Worm (Caenorhabditis elegans): ENCODE measurements around the gene sre-6.
A peak's percentile ranks its signal among the peaks of the same experiment; 100 is the strongest.

Gene sre-6

ce11 chrV:10719833-10720170 is 42.8 kb downstream of the sre-6 start:
- TF ChIP-seq unc-55 (GFP tag; optimal IDR thresholded peaks at IDR 0.05), result peak; percentile 21
- TF ChIP-seq ceh-14 (tag; optimal IDR thresholded peaks at IDR 0.05), result no peak
- no peak for TF ChIP-seq che-1 (tag; optimal IDR thresholded peaks at IDR 0.05)
- no peak for TF ChIP-seq ama-1 (optimal IDR thresholded peaks at IDR 0.05)
- TF ChIP-seq hlh-30 (tag; optimal IDR thresholded peaks at IDR 0.05; ENCODE audit: insufficient read depth), result peak; percentile 94
- TF ChIP-seq ceh-9 (tag; optimal IDR thresholded peaks at IDR 0.05), result no peak
- TF ChIP-seq nhr-232 (tag; optimal IDR thresholded peaks at IDR 0.05), result no peak
- TF ChIP-seq ahr-1 (tag; optimal IDR thresholded peaks at IDR 0.05), result no peak
- no peak for TF ChIP-seq ceh-18 (tag; optimal IDR thresholded peaks at IDR 0.05)
- no peak for TF ChIP-seq madf-2 (tag; optimal IDR thresholded peaks at IDR 0.05)
- no peak for TF ChIP-seq elt-2 (tag; optimal IDR thresholded peaks at IDR 0.05)
- no peak for TF ChIP-seq pag-3 (tag; optimal IDR thresholded peaks at IDR 0.05; ENCODE audit: borderline replicate concordance)
- no peak for TF ChIP-seq mec-3 (tag; optimal IDR thresholded peaks at IDR 0.05; ENCODE audit: borderline replicate concordance)
- no peak for TF ChIP-seq ceh-22 (tag; optimal IDR thresholded peaks at IDR 0.05)
- no peak for TF ChIP-seq gmeb-2 (tag; optimal IDR thresholded peaks at IDR 0.05)
- TF ChIP-seq sox-4 (tag; optimal IDR thresholded peaks at IDR 0.05), result no peak
- no peak for TF ChIP-seq ceh-19 (GFP tag; optimal IDR thresholded peaks at IDR 0.05)
- TF ChIP-seq unc-86 (tag; optimal IDR thresholded peaks at IDR 0.05), result no peak
- TF ChIP-seq sdc-2 (tag; optimal IDR thresholded peaks at IDR 0.05), result no peak
- TF ChIP-seq dve-1 (tag; optimal IDR thresholded peaks at IDR 0.05), result peak; percentile 23
- no peak for TF ChIP-seq fkh-10 (GFP tag; optimal IDR thresholded peaks at IDR 0.05)
- TF ChIP-seq ceh-2 (tag; optimal IDR thresholded peaks at IDR 0.05), result no peak
- no peak for TF ChIP-seq hlh-15 (tag; optimal IDR thresholded peaks at IDR 0.05)
- TF ChIP-seq ets-4 (tag; optimal IDR thresholded peaks at IDR 0.05), result no peak
- TF ChIP-seq lim-6 (tag; optimal IDR thresholded peaks at IDR 0.05), result no peak
- TF ChIP-seq nfya-1 (tag; optimal IDR thresholded peaks at IDR 0.05), result peak; percentile 26
- no peak for TF ChIP-seq pha-2 (tag; optimal IDR thresholded peaks at IDR 0.05)

- TF ChIP-seq zip-5 (tag; optimal IDR thresholded peaks at IDR 0.05) (no peak), unc-86 (tag; optimal IDR thresholded peaks at IDR 0.05) (no peak), hlh-30 (tag; optimal IDR thresholded peaks at IDR 0.05; ENCODE audit: insufficient read depth) (peak; percentile 37), K09A11.1 (tag; optimal IDR thresholded peaks at IDR 0.05; ENCODE audit: insufficient read depth) (peak; percentile 26), ceh-18 (tag; optimal IDR thresholded peaks at IDR 0.05) (peak; percentile 39)
Measured at ce11 chrV:10719019-10719832, 43.4 kb downstream of the sre-6 start.

- TF ChIP-seq ceh-9 (tag; optimal IDR thresholded peaks at IDR 0.05) (no peak), pqm-1 (tag; optimal IDR thresholded peaks at IDR 0.05) (no peak), ceh-14 (tag; optimal IDR thresholded peaks at IDR 0.05) (no peak), unc-86 (tag; optimal IDR thresholded peaks at IDR 0.05) (no peak), npax-4 (tag; optimal IDR thresholded peaks at IDR 0.05) (no peak), ceh-24 (tag; optimal IDR thresholded peaks at IDR 0.05) (no peak), che-1 (tag; optimal IDR thresholded peaks at IDR 0.05) (no peak), nfya-1 (tag; optimal IDR thresholded peaks at IDR 0.05) (no peak), syd-9 (tag; optimal IDR thresholded peaks at IDR 0.05) (no peak), tbx-7 (tag; optimal IDR thresholded peaks at IDR 0.05) (no peak), hlh-30 (tag; optimal IDR thresholded peaks at IDR 0.05; ENCODE audit: insufficient read depth) (no peak), ref-2 (tag; optimal IDR thresholded peaks at IDR 0.05) (no peak)
Measured at ce11 chrV:10718037-10718436, 44.6 kb downstream of the sre-6 start.
